Worm (Caenorhabditis elegans) whole organism, L2 larva: ENCODE data around the gene Y47D7A.17.

ENCODE experiments used
- C34F6.9 ChIP-seq: fragments of 150-350 bp; optimal IDR thresholded peaks from 2 replicates; lab custom pipeline; 2014; ENCODE audit warnings: missing biosample characterization, missing genetic modification characterization
- F13H6.1 ChIP-seq: sonication (generic microtip); optimal IDR thresholded peaks from 2 replicates; lab custom pipeline; 2016; ENCODE audit warnings: missing genetic modification characterization, missing compliant biosample characterization
- R02D3.7 ChIP-seq: fragments of 150-350 bp; optimal IDR thresholded peaks from 2 replicates; lab custom pipeline; 2014; ENCODE audit warnings: missing biosample characterization, missing genetic modification characterization
- ZK546.5 ChIP-seq: sonication (generic microtip); optimal IDR thresholded peaks from 2 replicates; lab custom pipeline; 2017; ENCODE audit warnings: missing biosample characterization, missing genetic modification characterization
- alr-1 ChIP-seq: fragments of 150-350 bp; optimal IDR thresholded peaks from 2 replicates; lab custom pipeline; 2014; ENCODE audit warnings: missing biosample characterization, missing genetic modification characterization
- ama-1 ChIP-seq: fragments of 150-350 bp; optimal IDR thresholded peaks from 2 replicates; lab custom pipeline; 2018; ENCODE audit warnings: inconsistent platforms
- blmp-1 ChIP-seq: sonication (generic microtip); optimal IDR thresholded peaks from 2 replicates; lab custom pipeline; 2017; ENCODE audit warnings: missing genetic modification characterization, mild to moderate bottlenecking, missing compliant biosample characterization, antibody characterized with exemption, moderate library complexity; ENCODE audit not compliant: insufficient read depth
- ceh-82 ChIP-seq: fragments of 150-350 bp; optimal IDR thresholded peaks from 2 replicates; lab custom pipeline; 2014; ENCODE audit warnings: missing biosample characterization, missing genetic modification characterization
- dmd-4 ChIP-seq: sonication (generic microtip); optimal IDR thresholded peaks from 2 replicates; lab custom pipeline; 2017; ENCODE audit warnings: missing biosample characterization, missing genetic modification characterization
- egl-27 ChIP-seq: sonication (generic microtip); optimal IDR thresholded peaks from 3 replicates; lab custom pipeline; 2017; ENCODE audit warnings: missing biosample characterization, missing genetic modification reagents, missing genetic modification characterization
- elt-1 ChIP-seq: fragments of 150-350 bp; optimal IDR thresholded peaks from 2 replicates; lab custom pipeline; 2014; ENCODE audit warnings: missing biosample characterization, missing genetic modification characterization
- elt-3 ChIP-seq: sonication (generic microtip); optimal IDR thresholded peaks from 2 replicates; lab custom pipeline; 2017; ENCODE audit warnings: missing biosample characterization, missing genetic modification characterization
- fos-1 ChIP-seq: fragments of 150-350 bp; optimal IDR thresholded peaks from 2 replicates; lab custom pipeline; 2014; ENCODE audit warnings: missing biosample characterization, missing genetic modification characterization
- gmeb-1 ChIP-seq: fragments of 150-350 bp; optimal IDR thresholded peaks from 2 replicates; lab custom pipeline; 2014; ENCODE audit warnings: missing biosample characterization, missing genetic modification characterization
- lin-11 ChIP-seq: fragments of 150-350 bp; sonication (generic microtip); optimal IDR thresholded peaks from 2 replicates; lab custom pipeline; 2014; ENCODE audit warnings: missing biosample characterization, missing genetic modification characterization, inconsistent platforms, mixed read lengths
- lin-13 ChIP-seq: fragments of 150-350 bp; optimal IDR thresholded peaks from 2 replicates; lab custom pipeline; 2014; ENCODE audit warnings: missing biosample characterization, missing genetic modification reagents, missing genetic modification characterization
- lin-39 ChIP-seq: fragments of 150-350 bp; optimal IDR thresholded peaks from 2 replicates; lab custom pipeline; 2014; ENCODE audit warnings: missing biosample characterization, missing genetic modification reagents, missing genetic modification characterization
- mab-5 ChIP-seq: fragments of 150-350 bp; optimal IDR thresholded peaks from 2 replicates; lab custom pipeline; 2014; ENCODE audit warnings: missing biosample characterization, missing genetic modification characterization
- mbf-1 ChIP-seq: sonication (generic microtip); optimal IDR thresholded peaks from 2 replicates; lab custom pipeline; 2017; ENCODE audit warnings: missing biosample characterization, missing genetic modification characterization
- mdl-1 ChIP-seq, 2 experiments: fragments of 150-350 bp in 1 of 2; sonication (generic microtip) in 1 of 2; optimal IDR thresholded peaks; 2 replicates each; lab custom pipeline; 2017; ENCODE audit warnings: missing biosample characterization in 2 of 2, missing genetic modification characterization in 2 of 2
- nhr-12 ChIP-seq: fragments of 150-350 bp; optimal IDR thresholded peaks from 2 replicates; lab custom pipeline; 2014; ENCODE audit warnings: missing biosample characterization, missing genetic modification characterization
- nhr-129 ChIP-seq: fragments of 150-350 bp; optimal IDR thresholded peaks from 2 replicates; lab custom pipeline; 2014; ENCODE audit warnings: missing biosample characterization, missing genetic modification characterization
- nhr-23 ChIP-seq: fragments of 150-350 bp; optimal IDR thresholded peaks from 2 replicates; lab custom pipeline; 2014; ENCODE audit warnings: missing biosample characterization, missing genetic modification reagents, missing genetic modification characterization
- nhr-237 ChIP-seq: fragments of 150-350 bp; optimal IDR thresholded peaks from 2 replicates; lab custom pipeline; 2014; ENCODE audit warnings: missing biosample characterization, missing genetic modification characterization
- nhr-25 ChIP-seq: fragments of 150-350 bp; sonication (generic microtip); optimal IDR thresholded peaks from 3 replicates; lab custom pipeline; 2014; ENCODE audit warnings: missing biosample characterization, missing genetic modification characterization
- nhr-6 ChIP-seq: fragments of 150-350 bp; optimal IDR thresholded peaks from 2 replicates; lab custom pipeline; 2014; ENCODE audit warnings: missing biosample characterization, missing genetic modification characterization
- nhr-77 ChIP-seq: fragments of 150-350 bp; optimal IDR thresholded peaks from 2 replicates; lab custom pipeline; 2014; ENCODE audit warnings: missing biosample characterization, missing genetic modification characterization
- peb-1 ChIP-seq: fragments of 150-350 bp; optimal IDR thresholded peaks from 2 replicates; lab custom pipeline; 2014; ENCODE audit warnings: missing biosample characterization, missing genetic modification characterization
- skn-1 ChIP-seq: sonication (generic microtip); optimal IDR thresholded peaks from 2 replicates; lab custom pipeline; 2017; ENCODE audit warnings: missing biosample characterization, missing genetic modification characterization
- sma-3 ChIP-seq: sonication (generic microtip); optimal IDR thresholded peaks from 2 replicates; lab custom pipeline; 2016; ENCODE audit warnings: missing genetic modification reagents, missing genetic modification characterization, missing compliant biosample characterization
- sma-9 ChIP-seq, 2 experiments: fragments of 150-350 bp in 1 of 2; sonication (generic microtip) in 1 of 2; optimal IDR thresholded peaks; 2 replicates each; lab custom pipeline; 2014 to 2016; ENCODE audit warnings: missing genetic modification characterization in 2 of 2, mild to moderate bottlenecking in 1 of 2, missing biosample characterization in 1 of 2, missing compliant biosample characterization in 1 of 2, missing genetic modification reagents in 1 of 2, moderate library complexity in 1 of 2
- snpc-4 ChIP-seq: fragments of 150-350 bp; optimal IDR thresholded peaks from 2 replicates; lab custom pipeline; 2014; ENCODE audit warnings: missing biosample characterization, missing genetic modification characterization
- unc-39 ChIP-seq: fragments of 150-350 bp; optimal IDR thresholded peaks from 2 replicates; lab custom pipeline; 2014; ENCODE audit warnings: missing biosample characterization, missing genetic modification characterization
- unc-62 ChIP-seq: fragments of 150-350 bp; optimal IDR thresholded peaks from 2 replicates; lab custom pipeline; 2014; ENCODE audit warnings: missing biosample characterization, missing genetic modification reagents, missing genetic modification characterization

Gene Y47D7A.17

ce11 chrV:4407519-4407918, 4.1 kb downstream of the Y47D7A.17 start, which contains the start of gene nhr-118:
TSS of gene nhr-118 (plus strand) at chrV:4407819.
- TF ChIP-seq nhr-6 (tag; lab: Kevin White, UChicago) (no peak), lin-39 (tag; lab: Kevin White, UChicago) (no peak)

- TF ChIP-seq lin-39 (tag; lab: Kevin White, UChicago) (no peak), gmeb-1 (tag; lab: Kevin White, UChicago) (no peak), fos-1 (no peak), blmp-1 (tag; lab: Kevin White, UChicago) (no peak), nhr-25 (tag; lab: Kevin White, UChicago) (no peak), sma-3 (no peak), C34F6.9 (tag; lab: Kevin White, UChicago) (no peak), sma-9 (GFP tag; optimal IDR thresholded peaks at IDR 0.05; lab: Kevin White, UChicago) (no peak), sma-9 (tag; optimal IDR thresholded peaks at IDR 0.05; lab: Kevin White, UChicago) (no peak), egl-27 (tag; lab: Kevin White, UChicago) (no peak)
- TF ChIP-seq, all 48 proteins: peak for 0
Measured at ce11 chrV:4401865-4402264, 9.7 kb downstream of the Y47D7A.17 start, which contains the start of gene F13A2.5. TSS of gene F13A2.5 (minus strand) at chrV:4401965.

- no peak for TF ChIP-seq nhr-129 (tag; lab: Kevin White, UChicago)
- no peak for TF ChIP-seq unc-62 (GFP tag; lab: Kevin White, UChicago)
- no peak for TF ChIP-seq nhr-25 (tag; lab: Kevin White, UChicago)
- no peak for TF ChIP-seq C34F6.9 (tag; lab: Kevin White, UChicago)
- TF ChIP-seq ama-1 (lab: Kevin White, UChicago) = no peak
- no peak for TF ChIP-seq dmd-4
- no peak for TF ChIP-seq nhr-12 (tag; lab: Kevin White, UChicago)
Measured at ce11 chrV:4400118-4400517, 11.5 kb downstream of the Y47D7A.17 start, which contains the start of gene F13A2.4. TSS of gene F13A2.4 (minus strand) at chrV:4400218.

- TF ChIP-seq lin-39 (tag; lab: Kevin White, UChicago) (no peak), sma-3 (no peak), alr-1 (no peak), ZK546.5 (tag; lab: Kevin White, UChicago) (no peak), gmeb-1 (tag; lab: Kevin White, UChicago) (no peak), nhr-237 (tag; lab: Kevin White, UChicago) (no peak), snpc-4 (tag; lab: Kevin White, UChicago) (no peak), nhr-23 (tag; lab: Kevin White, UChicago) (no peak), lin-13 (GFP tag; lab: Kevin White, UChicago) (no peak), nhr-129 (tag; lab: Kevin White, UChicago) (no peak), mdl-1 (tag; optimal IDR thresholded peaks at IDR 0.05; lab: Kevin White, UChicago) (no peak), F13H6.1 (no peak), mbf-1 (no peak), elt-1 (tag; lab: Kevin White, UChicago) (no peak)
Measured at ce11 chrV:4398884-4399283, 12.7 kb downstream of the Y47D7A.17 start.

- TF ChIP-seq skn-1 (tag; lab: Kevin White, UChicago) (no peak), unc-39 (tag; lab: Kevin White, UChicago) (no peak), lin-39 (tag; lab: Kevin White, UChicago) (no peak), nhr-23 (tag; lab: Kevin White, UChicago) (no peak), lin-13 (GFP tag; lab: Kevin White, UChicago) (no peak)
Measured at ce11 chrV:4398127-4398526, 13.5 kb downstream of the Y47D7A.17 start.

ce11 chrV:4396257-4396656, 15.4 kb downstream of the Y47D7A.17 start, which contains the start of gene F13A2.3:
TSS of gene F13A2.3 (minus strand) at chrV:4396357.
- TF ChIP-seq elt-3 = no peak
- no peak for TF ChIP-seq gmeb-1 (tag; lab: Kevin White, UChicago)
- TF ChIP-seq lin-11 (tag; lab: Kevin White, UChicago) = no peak
- TF ChIP-seq peb-1 (tag; lab: Kevin White, UChicago) = no peak
- TF ChIP-seq sma-9 (GFP tag; optimal IDR thresholded peaks at IDR 0.05; lab: Kevin White, UChicago) = no peak
- no peak for TF ChIP-seq sma-9 (tag; optimal IDR thresholded peaks at IDR 0.05; lab: Kevin White, UChicago)
- TF ChIP-seq unc-62 (GFP tag; lab: Kevin White, UChicago) = no peak
- no peak for TF ChIP-seq mdl-1 (tag; optimal IDR thresholded peaks at IDR 0.05; lab: Kevin White, UChicago)
- TF ChIP-seq elt-1 (tag; lab: Kevin White, UChicago) = no peak
- TF ChIP-seq mab-5 (tag; lab: Kevin White, UChicago) = no peak
- TF ChIP-seq lin-39 (tag; lab: Kevin White, UChicago) = no peak
- no peak for TF ChIP-seq mbf-1
- no peak for TF ChIP-seq dmd-4
- no peak for TF ChIP-seq egl-27 (tag; lab: Kevin White, UChicago)
- no peak for TF ChIP-seq nhr-23 (tag; lab: Kevin White, UChicago)
- TF ChIP-seq nhr-12 (tag; lab: Kevin White, UChicago) = no peak
- TF ChIP-seq sma-3 = no peak
- TF ChIP-seq ceh-82 (tag; lab: Kevin White, UChicago) = no peak
- TF ChIP-seq snpc-4 (tag; lab: Kevin White, UChicago) = no peak
- TF ChIP-seq nhr-77 (tag; lab: Kevin White, UChicago) = no peak
- TF ChIP-seq R02D3.7 = no peak
